Fruit fly (Drosophila melanogaster): ENCODE data around the gene Nmdmc.

Nmdmc gene

dm6 chr3R:9003600-9004223 is 46.6 kb downstream of the Nmdmc start, which contains the start of the genes CG31100 and CG11980 (continued):
- TF ChIP-seq CG7963 (GFP tag; IDR thresholded peaks at IDR 0.05; ENCODE audit: partially characterized antibody) (peak; percentile 57; the same call in 1 of the 3 replicates), MTF-1 (GFP tag; optimal IDR thresholded peaks at IDR 0.05; ENCODE audit: borderline replicate concordance) (no peak), CG4360 (GFP tag; IDR thresholded peaks at IDR 0.05) (no peak), CG16813 (GFP tag; IDR thresholded peaks at IDR 0.05; ENCODE audit: partially characterized antibody) (peak; percentile 73), dan (GFP tag; IDR thresholded peaks at IDR 0.05) (no peak), tna (GFP tag; IDR thresholded peaks at IDR 0.05; ENCODE audit: partially characterized antibody) (0 out of 2 replicates have a peak, but pooled peaks have one; percentile 40), Aef1 (GFP tag; IDR thresholded peaks at IDR 0.05) (no peak), wek (GFP tag; optimal IDR thresholded peaks at IDR 0.05) (peak; percentile 23), HLHmδ (GFP tag; optimal IDR thresholded peaks at IDR 0.05) (no peak), CG17612 (GFP tag; IDR thresholded peaks at IDR 0.05) (no peak), Spps (tag; optimal IDR thresholded peaks at IDR 0.05) (no peak), cg (GFP tag; optimal IDR thresholded peaks at IDR 0.05) (no peak), zfh2 (GFP tag; optimal IDR thresholded peaks at IDR 0.05) (no peak), seq (GFP tag; IDR thresholded peaks at IDR 0.05) (no peak), CG17802 (tag; optimal IDR thresholded peaks at IDR 0.05) (no peak), CG14710 (tag; optimal IDR thresholded peaks at IDR 0.05) (peak; percentile 79), nmo (GFP tag; optimal IDR thresholded peaks at IDR 0.05) (peak; percentile 38), CG30403 (GFP tag; optimal IDR thresholded peaks at IDR 0.05) (peak; percentile 11), Mrtf (GFP tag; IDR thresholded peaks at IDR 0.05) (no peak), CG4404 (GFP tag; IDR thresholded peaks at IDR 0.05) (no peak), br (optimal IDR thresholded peaks at IDR 0.05) (no peak), CG9817 (tag; optimal IDR thresholded peaks at IDR 0.05) (no peak), vfl (GFP tag; optimal IDR thresholded peaks at IDR 0.05) (no peak), CG12744 (GFP tag; optimal IDR thresholded peaks at IDR 0.05) (no peak), NFAT (GFP tag; IDR thresholded peaks at IDR 0.05) (no peak), CG5180 (GFP tag; optimal IDR thresholded peaks at IDR 0.05) (no peak), CG14667 (GFP tag; IDR thresholded peaks at IDR 0.05) (no peak), CG4424 (GFP tag; optimal IDR thresholded peaks at IDR 0.05) (no peak), cad (GFP tag; optimal IDR thresholded peaks at IDR 0.05) (no peak), CG12104 (GFP tag; optimal IDR thresholded peaks at IDR 0.05) (no peak), CG3281 (GFP tag; optimal IDR thresholded peaks at IDR 0.05) (no peak), ems (GFP tag; optimal IDR thresholded peaks at IDR 0.05) (no peak), CG7786 (GFP tag; optimal IDR thresholded peaks at IDR 0.05) (no peak), CG11456 (GFP tag; IDR thresholded peaks at IDR 0.05) (no peak), pzg (GFP tag; optimal IDR thresholded peaks at IDR 0.05) (peak; percentile 87), gem (tag; optimal IDR thresholded peaks at IDR 0.05) (no peak), Blimp-1 (GFP tag; optimal IDR thresholded peaks at IDR 0.05) (no peak), danr (GFP tag; IDR thresholded peaks at IDR 0.05) (no peak), Mes4 (GFP tag; optimal IDR thresholded peaks at IDR 0.05) (no peak), luna (GFP tag; optimal IDR thresholded peaks at IDR 0.05) (no peak), hb (GFP tag; IDR thresholded peaks at IDR 0.05; ENCODE audit: partially characterized antibody) (0 out of 3 replicates have a peak, but pooled peaks have one; percentile 14), Atf6 (GFP tag; IDR thresholded peaks at IDR 0.05) (no peak), CG3726 (GFP tag; IDR thresholded peaks at IDR 0.05) (no peak), sens-2 (GFP tag; IDR thresholded peaks at IDR 0.05) (no peak), ac (GFP tag; optimal IDR thresholded peaks at IDR 0.05) (no peak), CG14860 (GFP tag; IDR thresholded peaks at IDR 0.05; ENCODE audit: partially characterized antibody) (no peak; the same call in 2 of the 3 replicates), CG18262 (tag; optimal IDR thresholded peaks at IDR 0.05) (no peak), CG2202 (tag; optimal IDR thresholded peaks at IDR 0.05) (no peak), CG2678 (tag; optimal IDR thresholded peaks at IDR 0.05) (no peak), bsh (GFP tag; optimal IDR thresholded peaks at IDR 0.05) (no peak)

Data from whole organism, embryonic.